Worm (Caenorhabditis elegans) whole organism, L3 larva: Measurements from ENCODE around the gene arrd-15.

Experiments used
- R02D3.7 ChIP-seq: fragments of 150-350 bp; optimal IDR thresholded peaks from 2 replicates; lab custom pipeline; 2014; ENCODE audit warnings: missing biosample characterization, missing genetic modification characterization
- ZK546.5 ChIP-seq: sonication (generic microtip); optimal IDR thresholded peaks from 2 replicates; lab custom pipeline; 2017; ENCODE audit warnings: missing biosample characterization, missing genetic modification characterization
- aly-2 ChIP-seq: fragments of 150-350 bp; optimal IDR thresholded peaks from 2 replicates; lab custom pipeline; 2014; ENCODE audit warnings: missing biosample characterization, missing genetic modification characterization
- ama-1 ChIP-seq: fragments of 150-350 bp; optimal IDR thresholded peaks from 2 replicates; lab custom pipeline; 2018
- ceh-16 ChIP-seq: sonication (generic microtip); optimal IDR thresholded peaks from 2 replicates; lab custom pipeline; 2017; ENCODE audit warnings: missing biosample characterization, missing genetic modification characterization
- ceh-28 ChIP-seq: fragments of 150-350 bp; optimal IDR thresholded peaks from 2 replicates; lab custom pipeline; 2014; ENCODE audit warnings: missing biosample characterization, missing genetic modification reagents, missing genetic modification characterization
- ceh-82 ChIP-seq: fragments of 150-350 bp; optimal IDR thresholded peaks from 2 replicates; lab custom pipeline; 2014; ENCODE audit warnings: missing biosample characterization, missing genetic modification characterization
- ceh-9 ChIP-seq: sonication (generic microtip); optimal IDR thresholded peaks from 2 replicates; lab custom pipeline; 2018; ENCODE audit warnings: missing biosample characterization, missing genetic modification characterization
- daf-12 ChIP-seq: fragments of 150-350 bp; optimal IDR thresholded peaks from 2 replicates; lab custom pipeline; 2014; ENCODE audit warnings: missing biosample characterization, missing genetic modification reagents, missing genetic modification characterization
- egl-27 ChIP-seq: sonication (generic microtip); optimal IDR thresholded peaks from 4 replicates; lab custom pipeline; 2017; ENCODE audit warnings: missing biosample characterization, missing genetic modification reagents, missing genetic modification characterization
- egl-5 ChIP-seq: fragments of 150-350 bp; optimal IDR thresholded peaks from 2 replicates; lab custom pipeline; 2017; ENCODE audit warnings: missing biosample characterization, missing genetic modification reagents, missing genetic modification characterization, inconsistent platforms
- elt-2 ChIP-seq: sonication (generic microtip); optimal IDR thresholded peaks from 2 replicates; lab custom pipeline; 2016; ENCODE audit warnings: missing genetic modification reagents, mild to moderate bottlenecking, missing genetic modification characterization, missing compliant biosample characterization
- elt-3 ChIP-seq, 3 experiments: fragments of 150-350 bp in 1 of 3; sonication (generic microtip) in 2 of 3; optimal IDR thresholded peaks; 2 replicates in 2 of 3; 4 replicates in 1 of 3; lab custom pipeline; 2014 to 2017; ENCODE audit warnings: missing biosample characterization in 3 of 3, missing genetic modification characterization in 3 of 3
- fkh-10 ChIP-seq: sonication (generic microtip); optimal IDR thresholded peaks from 2 replicates; lab custom pipeline; 2017; ENCODE audit warnings: missing biosample characterization, missing genetic modification reagents, missing genetic modification characterization
- fos-1 ChIP-seq: fragments of 150-350 bp; optimal IDR thresholded peaks from 2 replicates; lab custom pipeline; 2014; ENCODE audit warnings: missing biosample characterization, missing genetic modification characterization
- hmg-11 ChIP-seq: sonication (generic microtip); optimal IDR thresholded peaks from 2 replicates; lab custom pipeline; 2016; ENCODE audit warnings: missing genetic modification characterization, missing compliant biosample characterization
- jun-1 ChIP-seq: fragments of 150-350 bp; optimal IDR thresholded peaks from 2 replicates; lab custom pipeline; 2014; ENCODE audit warnings: missing biosample characterization, missing genetic modification reagents, missing genetic modification characterization
- lin-15B ChIP-seq: fragments of 150-350 bp; optimal IDR thresholded peaks from 2 replicates; lab custom pipeline; 2014; ENCODE audit warnings: missing biosample characterization, missing genetic modification characterization
- lin-39 ChIP-seq: fragments of 150-350 bp; optimal IDR thresholded peaks from 2 replicates; lab custom pipeline; 2018; ENCODE audit warnings: missing biosample characterization, missing genetic modification reagents, missing genetic modification characterization
- lsy-12 ChIP-seq: sonication (generic microtip); optimal IDR thresholded peaks from 2 replicates; lab custom pipeline; 2016; ENCODE audit warnings: mild to moderate bottlenecking, missing genetic modification characterization, missing compliant biosample characterization
- mdl-1 ChIP-seq: fragments of 150-350 bp; optimal IDR thresholded peaks from 2 replicates; lab custom pipeline; 2014; ENCODE audit warnings: missing biosample characterization, missing genetic modification characterization
- mml-1 ChIP-seq: fragments of 150-350 bp; sonication (generic microtip); optimal IDR thresholded peaks from 3 replicates; lab custom pipeline; 2014; ENCODE audit warnings: missing biosample characterization, missing genetic modification characterization
- nfya-1 ChIP-seq: sonication (generic microtip); optimal IDR thresholded peaks from 2 replicates; lab custom pipeline; 2017; ENCODE audit warnings: missing genetic modification characterization, mild to moderate bottlenecking, missing compliant biosample characterization, antibody characterized with exemption, moderate library complexity; ENCODE audit not compliant: insufficient read depth
- nhr-11 ChIP-seq: fragments of 150-350 bp; optimal IDR thresholded peaks from 2 replicates; lab custom pipeline; 2014; ENCODE audit warnings: missing biosample characterization, missing genetic modification characterization
- nhr-12 ChIP-seq: fragments of 150-350 bp; optimal IDR thresholded peaks from 2 replicates; lab custom pipeline; 2014; ENCODE audit warnings: missing biosample characterization, missing genetic modification characterization
- nhr-23 ChIP-seq: fragments of 150-350 bp; optimal IDR thresholded peaks from 2 replicates; lab custom pipeline; 2014; ENCODE audit warnings: missing biosample characterization, missing genetic modification reagents, missing genetic modification characterization
- nhr-237 ChIP-seq: fragments of 150-350 bp; optimal IDR thresholded peaks from 2 replicates; lab custom pipeline; 2014; ENCODE audit warnings: missing biosample characterization, missing genetic modification characterization
- nhr-25 ChIP-seq: sonication (generic microtip); optimal IDR thresholded peaks from 2 replicates; lab custom pipeline; 2017; ENCODE audit warnings: missing biosample characterization, missing genetic modification characterization
- nhr-28 ChIP-seq: fragments of 150-350 bp; optimal IDR thresholded peaks from 2 replicates; lab custom pipeline; 2014; ENCODE audit warnings: missing biosample characterization, missing genetic modification characterization
- nhr-43 ChIP-seq: sonication (generic microtip); optimal IDR thresholded peaks from 2 replicates; lab custom pipeline; 2016; ENCODE audit warnings: mild to moderate bottlenecking, missing genetic modification characterization, missing compliant biosample characterization; ENCODE audit not compliant: poor library complexity, severe bottlenecking
- nhr-76 ChIP-seq: fragments of 150-350 bp; sonication (generic microtip); optimal IDR thresholded peaks from 5 replicates; lab custom pipeline; 2014; ENCODE audit warnings: missing biosample characterization, missing genetic modification characterization
- nhr-77 ChIP-seq: fragments of 150-350 bp; optimal IDR thresholded peaks from 2 replicates; lab custom pipeline; 2014; ENCODE audit warnings: missing biosample characterization, missing genetic modification characterization
- pha-4 ChIP-seq: fragments of 150-350 bp; optimal IDR thresholded peaks from 2 replicates; lab custom pipeline; 2014; ENCODE audit warnings: missing biosample characterization, missing genetic modification reagents, missing genetic modification characterization
- pqm-1 ChIP-seq: fragments of 150-350 bp; optimal IDR thresholded peaks from 2 replicates; lab custom pipeline; 2017; ENCODE audit warnings: missing biosample characterization, missing genetic modification characterization, inconsistent platforms
- sea-2 ChIP-seq: fragments of 150-350 bp; sonication (generic microtip); optimal IDR thresholded peaks from 4 replicates; lab custom pipeline; 2014; ENCODE audit warnings: missing biosample characterization, missing genetic modification reagents, missing genetic modification characterization
- skn-1 ChIP-seq: fragments of 150-350 bp; optimal IDR thresholded peaks from 2 replicates; lab custom pipeline; 2014; ENCODE audit warnings: missing biosample characterization, missing genetic modification characterization
- snpc-4 ChIP-seq: fragments of 150-350 bp; optimal IDR thresholded peaks from 2 replicates; lab custom pipeline; 2014; ENCODE audit warnings: missing biosample characterization, missing genetic modification characterization
- tbx-2 ChIP-seq: sonication (generic microtip); optimal IDR thresholded peaks from 2 replicates; lab custom pipeline; 2016; ENCODE audit warnings: mild to moderate bottlenecking, missing genetic modification characterization, missing compliant biosample characterization
- unc-62 ChIP-seq: fragments of 150-350 bp; sonication (generic microtip); optimal IDR thresholded peaks from 4 replicates; lab custom pipeline; 2014; ENCODE audit warnings: missing biosample characterization, missing genetic modification reagents, missing genetic modification characterization
- zag-1 ChIP-seq: fragments of 150-350 bp; optimal IDR thresholded peaks from 2 replicates; lab custom pipeline; 2014; ENCODE audit warnings: missing biosample characterization, missing genetic modification characterization
- ztf-4 ChIP-seq: fragments of 150-350 bp; optimal IDR thresholded peaks from 2 replicates; lab custom pipeline; 2014; ENCODE audit warnings: missing biosample characterization, missing genetic modification characterization

Gene arrd-15

DNA sequence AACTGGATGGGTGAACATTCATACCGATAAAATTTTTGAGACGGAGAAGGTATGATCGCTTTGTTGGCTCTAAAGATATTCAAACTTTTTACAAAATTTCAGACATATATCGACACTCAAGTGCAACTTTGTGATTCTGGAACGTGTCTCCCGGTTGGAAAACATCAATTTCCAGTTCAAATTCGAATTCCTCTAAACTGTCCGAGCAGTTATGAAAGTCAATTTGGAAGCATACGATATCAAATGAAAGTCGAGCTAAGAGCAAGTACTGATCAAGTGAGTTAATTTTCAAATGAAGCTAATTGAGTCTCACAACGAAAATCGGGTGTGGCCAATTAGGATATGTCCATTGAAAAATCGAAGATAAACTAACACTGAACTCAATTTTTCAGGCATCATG lies 4.6 kb downstream of the arrd-15 start:
- TF ChIP-seq nhr-11 (tag; lab: Kevin White, UChicago) (no peak), ama-1 (lab: Kevin White, UChicago) (no peak), nfya-1 (no peak), hmg-11 (tag; lab: Kevin White, UChicago) (no peak), ceh-28 (tag; lab: Kevin White, UChicago) (no peak), ceh-16 (tag; lab: Kevin White, UChicago) (no peak), R02D3.7 (tag; lab: Kevin White, UChicago) (no peak), elt-2 (tag; lab: Kevin White, UChicago) (no peak), nhr-77 (no peak), fos-1 (tag; lab: Kevin White, UChicago) (no peak), nhr-12 (tag; lab: Kevin White, UChicago) (no peak), nhr-76 (tag; lab: Kevin White, UChicago) (no peak), aly-2 (tag; lab: Kevin White, UChicago) (no peak), zag-1 (tag; lab: Kevin White, UChicago) (no peak), nhr-237 (tag; lab: Kevin White, UChicago) (no peak), daf-12 (tag; lab: Kevin White, UChicago) (no peak), nhr-23 (tag; lab: Kevin White, UChicago) (no peak), nhr-43 (tag; lab: Kevin White, UChicago) (no peak)

DNA sequence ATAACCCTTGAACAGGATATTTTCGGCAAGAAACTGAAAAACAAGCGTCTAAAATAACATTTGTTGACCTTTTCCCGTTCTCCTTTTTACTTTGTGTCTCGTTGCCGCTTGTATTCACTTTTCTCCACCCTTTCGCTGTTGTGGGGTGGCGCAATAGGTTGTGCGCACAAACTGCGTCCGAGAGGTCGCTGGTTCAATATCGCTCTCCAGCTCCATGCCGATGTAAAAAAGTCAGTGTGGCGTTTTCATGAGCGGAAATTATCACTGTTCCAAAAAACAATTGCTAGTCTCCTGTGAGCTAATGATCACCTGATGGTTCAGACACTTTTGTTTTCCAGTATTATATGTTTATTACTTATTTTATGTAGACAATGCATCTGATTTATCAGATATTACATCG lies 7.7 kb downstream of the arrd-15 start:
- TF ChIP-seq sea-2: no peak
- peak; percentile 78 for TF ChIP-seq skn-1
- no peak for TF ChIP-seq fkh-10
- TF ChIP-seq tbx-2 (tag; lab: Kevin White, UChicago): peak; percentile 67
- TF ChIP-seq lsy-12 (tag; lab: Kevin White, UChicago): peak; percentile 65
- peak; percentile 72 for TF ChIP-seq nhr-43 (tag; lab: Kevin White, UChicago)
- TF ChIP-seq nhr-11 (tag; lab: Kevin White, UChicago): no peak
- TF ChIP-seq fos-1 (tag; lab: Kevin White, UChicago): no peak
- TF ChIP-seq unc-62 (GFP tag; lab: Kevin White, UChicago): no peak
- peak; percentile 39 for TF ChIP-seq lin-15B (tag; lab: Kevin White, UChicago)
- no peak for TF ChIP-seq mdl-1
- TF ChIP-seq ceh-9 (tag; lab: Kevin White, UChicago): no peak
- TF ChIP-seq egl-27 (tag; lab: Kevin White, UChicago): peak; percentile 20
- TF ChIP-seq nfya-1: peak; percentile 71
- TF ChIP-seq lin-39 (tag; lab: Kevin White, UChicago): peak; percentile 82
- no peak for TF ChIP-seq nhr-23 (tag; lab: Kevin White, UChicago)
- TF ChIP-seq daf-12 (tag; lab: Kevin White, UChicago): no peak
- peak; percentile 41 for TF ChIP-seq snpc-4 (tag; lab: Kevin White, UChicago)
- TF ChIP-seq pha-4 (tag; lab: Kevin White, UChicago): no peak
- no peak for TF ChIP-seq zag-1 (tag; lab: Kevin White, UChicago)
- TF ChIP-seq aly-2 (tag; lab: Kevin White, UChicago): no peak
- TF ChIP-seq hmg-11 (tag; lab: Kevin White, UChicago): peak; percentile 90
- TF ChIP-seq pqm-1: no peak
- peak; percentile 57 for TF ChIP-seq egl-5 (tag; lab: Kevin White, UChicago)
- TF ChIP-seq jun-1 (tag; lab: Kevin White, UChicago): no peak
- TF ChIP-seq elt-2 (tag; lab: Kevin White, UChicago): peak; percentile 62
- TF ChIP-seq ceh-28 (tag; lab: Kevin White, UChicago): no peak
- TF ChIP-seq ceh-82 (tag; lab: Kevin White, UChicago): peak; percentile 9
- TF ChIP-seq nhr-25: peak; percentile 26

DNA sequence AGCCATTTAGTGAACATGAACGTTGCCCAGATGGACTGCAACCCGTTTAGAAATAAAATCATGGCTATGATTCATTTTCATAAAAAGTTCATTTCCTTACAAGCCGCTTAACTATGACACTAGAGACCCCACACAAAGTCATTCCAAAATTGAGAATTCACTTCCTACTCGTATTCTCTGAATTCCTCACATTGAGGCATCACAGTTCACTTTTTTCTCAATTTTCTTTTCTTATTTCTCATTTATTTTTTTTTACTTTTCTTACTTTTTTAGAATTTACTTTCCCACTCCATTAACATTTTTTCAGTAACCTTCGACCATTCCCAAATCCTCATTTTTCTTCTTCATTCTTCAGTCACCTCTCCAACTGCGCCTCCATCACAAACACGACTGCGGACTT lies 14.5 kb downstream of the arrd-15 start, which contains the start of gene dhrr-1:
Gene dhrr-1 (plus strand): TSS at position 301 of the 400 bp plus-strand sequence.
- TF ChIP-seq mml-1 (tag; lab: Kevin White, UChicago) (no peak), nhr-11 (tag; lab: Kevin White, UChicago) (no peak), ZK546.5 (tag; lab: Kevin White, UChicago) (no peak), unc-62 (GFP tag; lab: Kevin White, UChicago) (no peak), nfya-1 (no peak), nhr-23 (tag; lab: Kevin White, UChicago) (no peak), nhr-28 (tag; lab: Kevin White, UChicago) (no peak), nhr-12 (tag; lab: Kevin White, UChicago) (no peak), pha-4 (tag; lab: Kevin White, UChicago) (no peak), ama-1 (lab: Kevin White, UChicago) (no peak), ceh-82 (tag; lab: Kevin White, UChicago) (no peak), elt-3 (tag; optimal IDR thresholded peaks at IDR 0.05; lab: Kevin White, UChicago) (no peak), egl-27 (tag; lab: Kevin White, UChicago) (no peak), ztf-4 (tag; lab: Kevin White, UChicago) (no peak), nhr-25 (no peak), nhr-237 (tag; lab: Kevin White, UChicago) (no peak), R02D3.7 (tag; lab: Kevin White, UChicago) (no peak), mdl-1 (no peak), fos-1 (tag; lab: Kevin White, UChicago) (no peak)
